Worm (Caenorhabditis elegans): ENCODE measurements around the gene F28G4.2.

The F28G4.2 gene

ce11 chrV:16269556-16269955 is 12.6 kb downstream of the F28G4.2 start, which contains the start of the genes fbxa-2 and T13F3.8:
TSS of gene fbxa-2 (minus strand) at chrV:16269656.
TSS of gene T13F3.8 (plus strand) at chrV:16269800.
- TF ChIP-seq klf-2 (GFP tag; conservative IDR thresholded peaks at IDR 0.05) (no peak), ztf-23 (GFP tag; IDR thresholded peaks at IDR 0.05) (no peak), tab-1 (GFP tag; IDR thresholded peaks at IDR 0.05) (no peak), ztf-29 (GFP tag; IDR thresholded peaks at IDR 0.05) (no peak), ref-1 (GFP tag; conservative IDR thresholded peaks at IDR 0.05) (no peak)

ce11 chrV:16266514-16266913 is 15.6 kb downstream of the F28G4.2 start, which contains the start of gene T13F3.4:
TSS of gene T13F3.4 (minus strand) at chrV:16266614.
- no peak for TF ChIP-seq klf-2 (GFP tag; conservative IDR thresholded peaks at IDR 0.05)
- no peak for TF ChIP-seq tab-1 (GFP tag; IDR thresholded peaks at IDR 0.05)
- no peak for TF ChIP-seq ztf-23 (GFP tag; IDR thresholded peaks at IDR 0.05)
- TF ChIP-seq med-1 (GFP tag; optimal IDR thresholded peaks at IDR 0.05; ENCODE audit: insufficient read depth) = no peak
- TF ChIP-seq T22C8.4 (GFP tag; IDR thresholded peaks at IDR 0.05) = no peak
- no peak for TF ChIP-seq ref-1 (GFP tag; conservative IDR thresholded peaks at IDR 0.05)
- no peak for TF ChIP-seq ztf-29 (GFP tag; IDR thresholded peaks at IDR 0.05)
- TF ChIP-seq cog-1 (tag; optimal IDR thresholded peaks at IDR 0.05) = no peak
- TF ChIP-seq flt-1 (GFP tag; IDR thresholded peaks at IDR 0.05) = no peak

ce11 chrV:16259684-16260083 is 22.4 kb downstream of the F28G4.2 start, which contains the start of gene nhr-127:
TSS of gene nhr-127 (plus strand) at chrV:16259984.
- TF ChIP-seq klf-2 (GFP tag; conservative IDR thresholded peaks at IDR 0.05) (no peak), ztf-29 (GFP tag; IDR thresholded peaks at IDR 0.05) (no peak), T22C8.4 (GFP tag; IDR thresholded peaks at IDR 0.05) (no peak), med-1 (GFP tag; optimal IDR thresholded peaks at IDR 0.05; ENCODE audit: insufficient read depth) (no peak), ref-1 (GFP tag; conservative IDR thresholded peaks at IDR 0.05) (no peak), cog-1 (tag; optimal IDR thresholded peaks at IDR 0.05) (no peak), flt-1 (GFP tag; IDR thresholded peaks at IDR 0.05) (no peak), ztf-23 (GFP tag; IDR thresholded peaks at IDR 0.05) (no peak)

ce11 chrV:16258142-16258541 is 24.0 kb downstream of the F28G4.2 start, which contains the start of gene nhr-218:
TSS of gene nhr-218 (plus strand) at chrV:16258442.
- TF ChIP-seq klf-2 (GFP tag; conservative IDR thresholded peaks at IDR 0.05) = no peak

ce11 chrV:16256395-16256794 is 25.7 kb downstream of the F28G4.2 start, which contains the start of gene bgnt-1.3:
TSS of gene bgnt-1.3 (minus strand) at chrV:16256495.
- TF ChIP-seq klf-2 (GFP tag; conservative IDR thresholded peaks at IDR 0.05) (no peak), ztf-29 (GFP tag; IDR thresholded peaks at IDR 0.05) (no peak), ref-1 (GFP tag; conservative IDR thresholded peaks at IDR 0.05) (no peak), med-1 (GFP tag; optimal IDR thresholded peaks at IDR 0.05; ENCODE audit: insufficient read depth) (no peak), T22C8.4 (GFP tag; IDR thresholded peaks at IDR 0.05) (no peak), tab-1 (GFP tag; IDR thresholded peaks at IDR 0.05) (no peak), ztf-23 (GFP tag; IDR thresholded peaks at IDR 0.05) (no peak), flt-1 (GFP tag; IDR thresholded peaks at IDR 0.05) (no peak), cog-1 (tag; optimal IDR thresholded peaks at IDR 0.05) (no peak)

ce11 chrV:16253687-16254086 is 28.4 kb downstream of the F28G4.2 start, which contains the start of gene gcy-20:
TSS of gene gcy-20 (minus strand) at chrV:16253787.
- TF ChIP-seq T22C8.4 (GFP tag; IDR thresholded peaks at IDR 0.05) (no peak), ztf-29 (GFP tag; IDR thresholded peaks at IDR 0.05) (no peak), klf-2 (GFP tag; conservative IDR thresholded peaks at IDR 0.05) (no peak), ztf-23 (GFP tag; IDR thresholded peaks at IDR 0.05) (no peak), med-1 (GFP tag; optimal IDR thresholded peaks at IDR 0.05; ENCODE audit: insufficient read depth) (no peak), flt-1 (GFP tag; IDR thresholded peaks at IDR 0.05) (no peak), tab-1 (GFP tag; IDR thresholded peaks at IDR 0.05) (no peak), cog-1 (tag; optimal IDR thresholded peaks at IDR 0.05) (no peak), ref-1 (GFP tag; conservative IDR thresholded peaks at IDR 0.05) (no peak)

- TF ChIP-seq ref-1 (GFP tag; conservative IDR thresholded peaks at IDR 0.05) = no peak
Measured at ce11 chrV:16249105-16249504, 33.0 kb downstream of the F28G4.2 start.

- TF ChIP-seq ztf-23 (GFP tag; IDR thresholded peaks at IDR 0.05) (no peak), flt-1 (GFP tag; IDR thresholded peaks at IDR 0.05) (no peak), med-1 (GFP tag; optimal IDR thresholded peaks at IDR 0.05; ENCODE audit: insufficient read depth) (no peak), klf-2 (GFP tag; conservative IDR thresholded peaks at IDR 0.05) (no peak)
Measured at ce11 chrV:16246579-16246978, 35.5 kb downstream of the F28G4.2 start, which contains the start of gene srh-95. TSS of gene srh-95 (plus strand) at chrV:16246879.

ce11 chrV:16244078-16244477 is 38.0 kb downstream of the F28G4.2 start, which contains the start of gene srh-104:
TSS of gene srh-104 (minus strand) at chrV:16244178.
- no peak for TF ChIP-seq ref-1 (GFP tag; conservative IDR thresholded peaks at IDR 0.05)
- no peak for TF ChIP-seq flt-1 (GFP tag; IDR thresholded peaks at IDR 0.05)
- no peak for TF ChIP-seq cog-1 (tag; optimal IDR thresholded peaks at IDR 0.05)

- TF ChIP-seq flt-1 (GFP tag; IDR thresholded peaks at IDR 0.05) = no peak
- no peak for TF ChIP-seq klf-2 (GFP tag; conservative IDR thresholded peaks at IDR 0.05)
- no peak for TF ChIP-seq cog-1 (tag; optimal IDR thresholded peaks at IDR 0.05)
- TF ChIP-seq tab-1 (GFP tag; IDR thresholded peaks at IDR 0.05) = no peak
- TF ChIP-seq ztf-29 (GFP tag; IDR thresholded peaks at IDR 0.05) = no peak
- TF ChIP-seq ztf-23 (GFP tag; IDR thresholded peaks at IDR 0.05) = no peak
- no peak for TF ChIP-seq med-1 (GFP tag; optimal IDR thresholded peaks at IDR 0.05; ENCODE audit: insufficient read depth)
- TF ChIP-seq T22C8.4 (GFP tag; IDR thresholded peaks at IDR 0.05) = no peak
- TF ChIP-seq ref-1 (GFP tag; conservative IDR thresholded peaks at IDR 0.05) = no peak
Measured at ce11 chrV:16237223-16237622, 44.9 kb downstream of the F28G4.2 start, which contains the start of gene F21H7.5. TSS of gene F21H7.5 (plus strand) at chrV:16237523.

- TF ChIP-seq ref-1 (GFP tag; conservative IDR thresholded peaks at IDR 0.05) (no peak), tab-1 (GFP tag; IDR thresholded peaks at IDR 0.05) (no peak), T22C8.4 (GFP tag; IDR thresholded peaks at IDR 0.05) (no peak)
Measured at ce11 chrV:16235647-16236046, 46.5 kb downstream of the F28G4.2 start, which contains the start of gene srh-98. TSS of gene srh-98 (minus strand) at chrV:16235747.

All from whole organism, midembryonic.